Fruit fly (Drosophila melanogaster): ENCODE measurements around the gene CG32085.
A peak's percentile ranks its signal among the peaks of the same experiment; 100 is the strongest.

The CG32085 gene

dm6 chr3L:11683819-11684521, 3.8 kb upstream of the CG32085 start, which contains the start of gene Sugb (continued):
- TF ChIP-seq CG14050 (GFP tag; IDR thresholded peaks at IDR 0.05) (0 out of 3 replicates have a peak, but pooled peaks have one; percentile 30), CG10147 (GFP tag; optimal IDR thresholded peaks at IDR 0.05) (peak; percentile 61), CG10321 (GFP tag; IDR thresholded peaks at IDR 0.05) (no peak), ase (GFP tag; IDR thresholded peaks at IDR 0.05) (no peak), CG30431 (GFP tag; optimal IDR thresholded peaks at IDR 0.05) (no peak), otp (GFP tag; IDR thresholded peaks at IDR 0.05) (no peak), CG11247 (GFP tag; IDR thresholded peaks at IDR 0.05) (peak; percentile 36; the same call in 1 of the 2 replicates), Mes4 (GFP tag; optimal IDR thresholded peaks at IDR 0.05) (peak; percentile 48), Med (GFP tag) (peak; percentile 92), fd64A (GFP tag; optimal IDR thresholded peaks at IDR 0.05) (no peak), lilli (GFP tag; optimal IDR thresholded peaks at IDR 0.05) (peak; percentile 83), Meics (GFP tag; optimal IDR thresholded peaks at IDR 0.05) (peak; percentile 54), zfh2 (GFP tag; optimal IDR thresholded peaks at IDR 0.05) (peak; percentile 76), NC2α (GFP tag; optimal IDR thresholded peaks at IDR 0.05) (no peak), Sry-β (GFP tag; optimal IDR thresholded peaks at IDR 0.05) (no peak), Doc2 (GFP tag; IDR thresholded peaks at IDR 0.05) (no peak), crp (GFP tag; optimal IDR thresholded peaks at IDR 0.05) (peak; percentile 46 to 93), Dad (GFP tag; optimal IDR thresholded peaks at IDR 0.05) (peak; percentile 28), Gug (GFP tag; IDR thresholded peaks at IDR 0.05) (peak; percentile 74; the same call in 2 of the 4 replicates), CG13424 (tag; optimal IDR thresholded peaks at IDR 0.05) (peak; percentile 72), vfl (GFP tag; optimal IDR thresholded peaks at IDR 0.05) (peak; percentile 15), CG15011 (GFP tag; optimal IDR thresholded peaks at IDR 0.05) (peak; percentile 14), Sox100B (GFP tag; optimal IDR thresholded peaks at IDR 0.05) (peak; percentile 54), CG10209 (GFP tag; optimal IDR thresholded peaks at IDR 0.05) (peak; percentile 36), Max (GFP tag; optimal IDR thresholded peaks at IDR 0.05) (no peak), CG6254 (GFP tag; optimal IDR thresholded peaks at IDR 0.05) (peak; percentile 0), CG4282 (GFP tag; optimal IDR thresholded peaks at IDR 0.05) (no peak), CHES-1-like (GFP tag; optimal IDR thresholded peaks at IDR 0.05) (peak; percentile 69), exex (tag; optimal IDR thresholded peaks at IDR 0.05) (peak; percentile 79), sug (tag; optimal IDR thresholded peaks at IDR 0.05) (peak; percentile 86), Chrac-16 (GFP tag; optimal IDR thresholded peaks at IDR 0.05) (peak; percentile 41), CG11695 (GFP tag; IDR thresholded peaks at IDR 0.05) (peak; percentile 41; the same call in 1 of the 3 replicates), Blimp-1 (GFP tag; optimal IDR thresholded peaks at IDR 0.05) (peak; percentile 26), hkb (optimal IDR thresholded peaks at IDR 0.05) (no peak), hkb (GFP tag; IDR thresholded peaks at IDR 0.05) (peak; percentile 54), Camta (GFP tag; optimal IDR thresholded peaks at IDR 0.05) (peak; percentile 7), Doc3 (GFP tag; IDR thresholded peaks at IDR 0.05; ENCODE audit: partially characterized antibody) (peak; percentile 71), dm (GFP tag; optimal IDR thresholded peaks at IDR 0.05) (peak; percentile 39), CG6654 (GFP tag; optimal IDR thresholded peaks at IDR 0.05) (no peak), CG13287 (GFP tag; IDR thresholded peaks at IDR 0.05; ENCODE audit: partially characterized antibody) (peak; percentile 87), CG12769 (tag; optimal IDR thresholded peaks at IDR 0.05) (peak; percentile 8), Nf-YA (GFP tag; IDR thresholded peaks at IDR 0.05) (no peak), BtbVII (GFP tag; optimal IDR thresholded peaks at IDR 0.05) (peak; percentile 55), CG10431 (GFP tag; optimal IDR thresholded peaks at IDR 0.05) (peak; percentile 87), Fer2 (tag; optimal IDR thresholded peaks at IDR 0.05) (no peak), jumu (GFP tag; optimal IDR thresholded peaks at IDR 0.05) (peak; percentile 5), HHEX (GFP tag; optimal IDR thresholded peaks at IDR 0.05) (peak; percentile 9), onecut (GFP tag; IDR thresholded peaks at IDR 0.05) (peak; percentile 49), CG34224 (GFP tag; IDR thresholded peaks at IDR 0.05; ENCODE audit: partially characterized antibody) (peak; percentile 72)

Data from whole organism, embryonic.